Worm (Caenorhabditis elegans) whole organism, early embryonic: Measurements from ENCODE around the gene cutl-11.

ENCODE experiments used
- B0310.2 ChIP-seq: sonication (generic microtip); optimal IDR thresholded peaks from 2 replicates; lab custom pipeline; 2016; ENCODE audit warnings: mild to moderate bottlenecking, missing genetic modification characterization, missing compliant biosample characterization
- F13C5.2 ChIP-seq: sonication (generic microtip); optimal IDR thresholded peaks from 2 replicates; lab custom pipeline; 2017; ENCODE audit warnings: mild to moderate bottlenecking, missing genetic modification characterization, inconsistent platforms, missing compliant biosample characterization
- aly-1 ChIP-seq: sonication (generic microtip); optimal IDR thresholded peaks from 2 replicates; lab custom pipeline; 2016; ENCODE audit warnings: missing genetic modification characterization, missing compliant biosample characterization
- ama-1 ChIP-seq: fragments of 150-350 bp; optimal IDR thresholded peaks from 2 replicates; lab custom pipeline; 2014
- ceh-13 ChIP-seq: fragments of 200-800 bp; sonication (Bioruptor generic); optimal IDR thresholded peaks from 2 replicates; lab custom pipeline; 2018; ENCODE audit warnings: mild to moderate bottlenecking, missing genetic modification characterization, missing compliant biosample characterization
- ceh-36 ChIP-seq: sonication (generic microtip); optimal IDR thresholded peaks from 2 replicates; lab custom pipeline; 2016; ENCODE audit warnings: missing genetic modification characterization, inconsistent platforms, missing compliant biosample characterization
- ets-7 ChIP-seq: sonication (generic microtip); optimal IDR thresholded peaks from 2 replicates; lab custom pipeline; 2016; ENCODE audit warnings: missing genotype, missing genetic modification characterization, missing compliant biosample characterization
- flt-1 ChIP-seq: fragments of 200-800 bp; sonication (Bioruptor generic); IDR thresholded peaks from 2 replicates; pipeline ENCODE4 v1.3.6; 2022; ENCODE audit warnings: missing genetic modification characterization, missing compliant biosample characterization
- hmbx-1 ChIP-seq: sonication (generic microtip); optimal IDR thresholded peaks from 2 replicates; lab custom pipeline; 2016; ENCODE audit warnings: mild to moderate bottlenecking, missing genetic modification characterization, missing compliant biosample characterization
- hmg-4 ChIP-seq: fragments of 200-800 bp; sonication (Bioruptor generic); optimal IDR thresholded peaks from 2 replicates; lab custom pipeline; 2018; ENCODE audit warnings: mild to moderate bottlenecking, missing genetic modification characterization, missing compliant biosample characterization
- hnd-1 ChIP-seq: sonication (generic microtip); optimal IDR thresholded peaks from 2 replicates; lab custom pipeline; 2016; ENCODE audit warnings: missing genetic modification characterization, missing compliant biosample characterization
- pes-1 ChIP-seq: fragments of 200-800 bp; sonication (Bioruptor generic); IDR thresholded peaks from 2 replicates; pipeline ENCODE4 v1.3.6; 2022; ENCODE audit warnings: missing genetic modification reagents, missing genetic modification characterization, missing compliant biosample characterization
- scrt-1 ChIP-seq: fragments of 200-800 bp; sonication (Bioruptor generic); IDR thresholded peaks from 2 replicates; pipeline ENCODE4 v1.3.6; 2022; ENCODE audit warnings: missing genetic modification characterization, missing compliant biosample characterization
- sea-1 ChIP-seq: fragments of 200-800 bp; sonication (Bioruptor generic); conservative IDR thresholded peaks from 2 replicates; pipeline ENCODE4 v1.3.6; 2022; ENCODE audit warnings: missing genetic modification characterization, missing compliant biosample characterization
- tbx-11 ChIP-seq: fragments of 200-800 bp; sonication (Bioruptor generic); IDR thresholded peaks from 2 replicates; pipeline ENCODE4 v1.3.6; 2022; ENCODE audit warnings: missing genetic modification characterization, missing compliant biosample characterization
- tbx-37 ChIP-seq: fragments of 200-800 bp; sonication (Bioruptor generic); conservative IDR thresholded peaks from 2 replicates; pipeline ENCODE4 v1.3.6; 2022; ENCODE audit warnings: missing genetic modification reagents, missing genetic modification characterization, missing compliant biosample characterization
- tra-4 ChIP-seq: sonication (generic microtip); optimal IDR thresholded peaks from 2 replicates; lab custom pipeline; 2017; ENCODE audit warnings: missing genetic modification characterization, missing compliant biosample characterization

The cutl-11 gene

ce11 chrX:11645517-11645916, 5.1 kb downstream of the cutl-11 start:
- TF ChIP-seq ets-7 (tag; lab: Kevin White, UChicago) (no peak), scrt-1 (0 out of 2 replicates have a peak, but pooled peaks have one; percentile 19), pes-1 (GFP tag; lab: Robert Waterston, UW) (peak; percentile 70), hmg-4 (GFP tag; lab: Kevin White, UChicago) (no peak), tbx-37 (GFP tag; lab: Robert Waterston, UW) (0 out of 2 replicates have a peak, but pooled peaks have one; percentile 23), F13C5.2 (tag; lab: Kevin White, UChicago) (no peak), flt-1 (no peak), hmbx-1 (tag; lab: Kevin White, UChicago) (no peak), tbx-11 (no peak), sea-1 (GFP tag; lab: Robert Waterston, UW) (no peak), hnd-1 (tag; lab: Kevin White, UChicago) (no peak), aly-1 (tag; lab: Kevin White, UChicago) (no peak), ceh-36 (no peak)

DNA sequence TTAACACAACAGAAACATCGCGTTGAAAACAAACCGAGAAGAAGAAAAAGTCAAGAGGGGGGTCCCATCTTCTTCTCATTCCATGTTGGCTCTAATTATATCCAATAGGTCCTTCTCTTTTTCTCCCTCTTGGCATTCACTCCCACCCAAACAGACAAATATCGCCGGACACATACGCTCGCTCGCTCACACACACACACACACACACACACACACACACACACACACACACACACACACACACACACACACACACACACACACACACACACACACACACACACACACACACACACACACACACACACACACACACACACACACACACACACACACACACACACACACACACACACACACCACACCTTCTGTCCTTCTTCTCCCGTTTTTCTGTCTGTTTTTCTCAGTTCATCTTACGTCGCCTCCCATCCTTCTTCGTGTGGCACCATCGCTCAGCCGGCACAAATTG, 6.8 kb downstream of the cutl-11 start, which contains the start of gene sto-4:
sto-4 (plus strand) TSS at position 360 of the 469 bp plus-strand sequence.
- TF ChIP-seq hmg-4 (GFP tag; lab: Kevin White, UChicago) (peak; percentile 82), ceh-13 (peak; percentile 36), ceh-36 (peak; percentile 63), tra-4 (tag; lab: Kevin White, UChicago) (peak; percentile 26), hmbx-1 (tag; lab: Kevin White, UChicago) (peak; percentile 79), hnd-1 (tag; lab: Kevin White, UChicago) (peak; percentile 30), B0310.2 (tag; lab: Kevin White, UChicago) (peak; percentile 77), F13C5.2 (tag; lab: Kevin White, UChicago) (peak; percentile 66), tbx-37 (GFP tag; lab: Robert Waterston, UW) (0 out of 2 replicates have a peak, but pooled peaks have one; percentile 3)

- TF ChIP-seq F13C5.2 (tag; lab: Kevin White, UChicago) (no peak), scrt-1 (no peak), hmbx-1 (tag; lab: Kevin White, UChicago) (no peak), tra-4 (tag; lab: Kevin White, UChicago) (no peak), tbx-11 (no peak), hnd-1 (tag; lab: Kevin White, UChicago) (no peak), ets-7 (tag; lab: Kevin White, UChicago) (no peak), B0310.2 (tag; lab: Kevin White, UChicago) (no peak), pes-1 (GFP tag; lab: Robert Waterston, UW) (no peak), tbx-37 (GFP tag; lab: Robert Waterston, UW) (no peak), flt-1 (no peak)
Observed at ce11 chrX:11641562-11641961, 9.1 kb downstream of the cutl-11 start.

DNA sequence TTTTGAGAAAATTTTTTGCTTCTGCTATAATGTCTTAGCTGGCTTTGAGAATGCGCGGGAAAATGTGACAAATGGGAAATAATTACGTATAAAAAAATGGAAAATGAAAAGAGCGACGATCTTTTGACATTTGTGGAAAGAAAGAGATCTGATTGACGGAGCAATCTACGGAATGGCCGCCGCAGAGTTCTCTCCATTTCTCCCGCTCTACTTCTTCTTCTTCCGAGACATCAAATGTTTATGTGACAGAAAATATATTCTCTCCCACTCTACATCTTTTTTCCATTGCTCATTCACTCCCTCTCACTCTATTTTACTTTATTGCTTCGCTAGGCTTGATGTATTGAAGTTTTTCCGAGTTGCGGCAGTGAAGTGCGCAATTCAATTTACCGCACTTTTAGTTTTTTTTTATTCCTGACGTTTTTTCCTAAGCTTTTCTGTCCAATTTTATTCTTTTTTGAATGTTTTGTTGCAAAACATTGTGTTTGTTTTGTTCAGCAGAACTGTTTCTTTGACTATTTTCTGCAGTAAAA, 10.1 kb downstream of the cutl-11 start:
- no peak for TF ChIP-seq B0310.2 (tag; lab: Kevin White, UChicago)
- no peak for TF ChIP-seq hmg-4 (GFP tag; lab: Kevin White, UChicago)
- no peak for TF ChIP-seq flt-1
- no peak for TF ChIP-seq F13C5.2 (tag; lab: Kevin White, UChicago)
- TF ChIP-seq scrt-1: no peak
- TF ChIP-seq sea-1 (GFP tag; lab: Robert Waterston, UW): no peak

DNA sequence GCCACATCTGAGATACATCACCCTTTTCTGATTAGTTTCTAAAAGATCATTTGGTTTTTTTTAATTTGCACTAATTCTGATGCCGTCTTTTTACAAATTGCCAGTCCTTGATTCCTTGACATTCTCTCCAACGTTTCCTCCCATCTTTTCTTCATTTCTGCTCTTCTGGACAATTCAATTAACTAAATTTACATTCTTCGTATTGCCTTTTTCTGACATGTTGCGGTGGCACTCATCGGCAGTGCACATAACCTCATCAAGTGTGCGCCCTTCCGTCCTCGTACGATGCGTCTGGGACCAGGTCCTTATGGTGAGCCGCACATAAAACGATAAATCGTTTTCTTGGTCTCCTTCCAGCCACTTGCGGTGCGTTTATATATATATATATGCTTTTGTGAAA, 11.7 kb downstream of the cutl-11 start:
- TF ChIP-seq ceh-13 (no peak), B0310.2 (tag; lab: Kevin White, UChicago) (no peak), sea-1 (GFP tag; lab: Robert Waterston, UW) (no peak), scrt-1 (no peak), pes-1 (GFP tag; lab: Robert Waterston, UW) (no peak), ama-1 (no peak)

ce11 chrX:11637721-11638120, 12.9 kb downstream of the cutl-11 start:
- TF ChIP-seq hmg-4 (GFP tag; lab: Kevin White, UChicago) (no peak), B0310.2 (tag; lab: Kevin White, UChicago) (no peak), tra-4 (tag; lab: Kevin White, UChicago) (no peak), tbx-11 (no peak), flt-1 (no peak), hnd-1 (tag; lab: Kevin White, UChicago) (no peak), ets-7 (tag; lab: Kevin White, UChicago) (no peak), tbx-37 (GFP tag; lab: Robert Waterston, UW) (no peak), sea-1 (GFP tag; lab: Robert Waterston, UW) (no peak), hmbx-1 (tag; lab: Kevin White, UChicago) (no peak), F13C5.2 (tag; lab: Kevin White, UChicago) (no peak), ceh-13 (no peak)

ce11 chrX:11633278-11633677, 17.4 kb downstream of the cutl-11 start:
- no peak for TF ChIP-seq sea-1 (GFP tag; lab: Robert Waterston, UW)
- no peak for TF ChIP-seq B0310.2 (tag; lab: Kevin White, UChicago)
- TF ChIP-seq tbx-37 (GFP tag; lab: Robert Waterston, UW): no peak
- no peak for TF ChIP-seq pes-1 (GFP tag; lab: Robert Waterston, UW)
- no peak for TF ChIP-seq ets-7 (tag; lab: Kevin White, UChicago)
- no peak for TF ChIP-seq ceh-13
- no peak for TF ChIP-seq hmg-4 (GFP tag; lab: Kevin White, UChicago)

ce11 chrX:11632107-11632506, 18.5 kb downstream of the cutl-11 start, which contains the start of gene sto-6:
TSS of gene sto-6 (plus strand) at chrX:11632407.
- TF ChIP-seq tra-4 (tag; lab: Kevin White, UChicago): no peak
- no peak for TF ChIP-seq hmg-4 (GFP tag; lab: Kevin White, UChicago)
- TF ChIP-seq hmbx-1 (tag; lab: Kevin White, UChicago): no peak
- no peak for TF ChIP-seq ets-7 (tag; lab: Kevin White, UChicago)
- TF ChIP-seq ama-1: no peak
- TF ChIP-seq B0310.2 (tag; lab: Kevin White, UChicago): no peak
- no peak for TF ChIP-seq tbx-37 (GFP tag; lab: Robert Waterston, UW)
- no peak for TF ChIP-seq pes-1 (GFP tag; lab: Robert Waterston, UW)
